Worm (Caenorhabditis elegans): ENCODE data around the gene F12E12.2.
"Not testable (repeated sequence)": the region's sequence is repeated elsewhere in the genome, so short reads cannot be mapped to it uniquely, and the experiment has no call there.

Gene F12E12.2

ce11 chrII:3757499-3757898 is 17.8 kb downstream of the F12E12.2 start, which contains the start of gene srx-111:
Gene srx-111 (plus strand): TSS chrII:3757799.
- no peak for TF ChIP-seq rnt-1 (tag; optimal IDR thresholded peaks at IDR 0.05)
- no peak for TF ChIP-seq C38D4.7 (GFP tag; optimal IDR thresholded peaks at IDR 0.05)

ce11 chrII:3759010-3759409 is 19.3 kb downstream of the F12E12.2 start, which contains the start of gene T24E12.12:
Gene T24E12.12 (plus strand): TSS chrII:3759290.
- no peak for TF ChIP-seq unc-42 (tag; optimal IDR thresholded peaks at IDR 0.05)
- no peak for TF ChIP-seq eyg-1 (tag; optimal IDR thresholded peaks at IDR 0.05)
- no peak for TF ChIP-seq ceh-22 (tag; optimal IDR thresholded peaks at IDR 0.05)
- no peak for TF ChIP-seq ceh-2 (tag; optimal IDR thresholded peaks at IDR 0.05)
- TF ChIP-seq che-1 (tag; optimal IDR thresholded peaks at IDR 0.05), result no peak
- no peak for TF ChIP-seq mec-3 (tag; optimal IDR thresholded peaks at IDR 0.05; ENCODE audit: borderline replicate concordance)
- no peak for TF ChIP-seq ceh-30 (tag; optimal IDR thresholded peaks at IDR 0.05)
- TF ChIP-seq lim-6 (tag; optimal IDR thresholded peaks at IDR 0.05), result no peak
- no peak for TF ChIP-seq hlh-13 (GFP tag; optimal IDR thresholded peaks at IDR 0.05)
- no peak for TF ChIP-seq tbx-2 (tag; optimal IDR thresholded peaks at IDR 0.05)
- no peak for TF ChIP-seq pha-4 (tag; optimal IDR thresholded peaks at IDR 0.05)
- TF ChIP-seq C38D4.7 (GFP tag; optimal IDR thresholded peaks at IDR 0.05), result no peak
- TF ChIP-seq unc-55 (GFP tag; optimal IDR thresholded peaks at IDR 0.05), result no peak
- no peak for TF ChIP-seq pqm-1 (tag; optimal IDR thresholded peaks at IDR 0.05)
- no peak for TF ChIP-seq hlh-8 (tag; optimal IDR thresholded peaks at IDR 0.05)

- TF ChIP-seq C08G9.2, ceh-31, ztf-16 (tag; optimal IDR thresholded peaks at IDR 0.05): not testable (repeated sequence)
Measured at ce11 chrII:3761599-3761998, 21.9 kb downstream of the F12E12.2 start, which contains the start of gene T24E12.6. Gene T24E12.6 (minus strand): TSS chrII:3761699.

- no peak for TF ChIP-seq fkh-10 (GFP tag; optimal IDR thresholded peaks at IDR 0.05)
- TF ChIP-seq ama-1 (optimal IDR thresholded peaks at IDR 0.05), result no peak
- TF ChIP-seq syd-9 (tag; optimal IDR thresholded peaks at IDR 0.05), result no peak
- no peak for TF ChIP-seq Y22D7AL.16 (tag; optimal IDR thresholded peaks at IDR 0.05)
Measured at ce11 chrII:3764486-3764885, 24.7 kb downstream of the F12E12.2 start, which contains the start of gene srx-112. Gene srx-112 (minus strand): TSS chrII:3764586.

ce11 chrII:3771640-3772039 is 31.9 kb downstream of the F12E12.2 start:
- TF ChIP-seq npax-4 (tag; optimal IDR thresholded peaks at IDR 0.05) (no peak), unc-86 (tag; optimal IDR thresholded peaks at IDR 0.05) (no peak), ceh-30 (tag; optimal IDR thresholded peaks at IDR 0.05) (no peak), sox-4 (tag; optimal IDR thresholded peaks at IDR 0.05) (no peak)

ce11 chrII:3773130-3773529 is 33.4 kb downstream of the F12E12.2 start, which contains the start of gene T24E12.10:
Gene T24E12.10 (minus strand): TSS chrII:3773230.
- TF ChIP-seq nhr-232 (tag; optimal IDR thresholded peaks at IDR 0.05) (no peak), pha-4 (tag; optimal IDR thresholded peaks at IDR 0.05) (no peak), K09A11.1 (tag; optimal IDR thresholded peaks at IDR 0.05; ENCODE audit: insufficient read depth) (no peak), npax-4 (tag; optimal IDR thresholded peaks at IDR 0.05) (no peak), ceh-34 (tag; optimal IDR thresholded peaks at IDR 0.05) (no peak), fkh-10 (GFP tag; optimal IDR thresholded peaks at IDR 0.05) (no peak), sox-2 (GFP tag; IDR thresholded peaks at IDR 0.05) (no peak), dve-1 (tag; optimal IDR thresholded peaks at IDR 0.05) (no peak), nhr-11 (tag; optimal IDR thresholded peaks at IDR 0.05) (no peak), gmeb-2 (tag; optimal IDR thresholded peaks at IDR 0.05) (no peak), K02D7.2 (tag; optimal IDR thresholded peaks at IDR 0.05) (no peak), ahr-1 (tag; optimal IDR thresholded peaks at IDR 0.05) (no peak), dmd-4 (tag; optimal IDR thresholded peaks at IDR 0.05; ENCODE audit: borderline replicate concordance) (no peak), Y22D7AL.16 (tag; optimal IDR thresholded peaks at IDR 0.05) (no peak), lin-11 (tag; optimal IDR thresholded peaks at IDR 0.05) (no peak), rnt-1 (tag; optimal IDR thresholded peaks at IDR 0.05) (no peak), zip-5 (tag; optimal IDR thresholded peaks at IDR 0.05) (no peak), hlh-13 (GFP tag; optimal IDR thresholded peaks at IDR 0.05) (no peak), elt-4 (tag; optimal IDR thresholded peaks at IDR 0.05) (no peak)

Measured in whole organism, late embryonic.